ENCODE assay signal across 3 fruit fly cellular contexts in the genomic region with DNA sequence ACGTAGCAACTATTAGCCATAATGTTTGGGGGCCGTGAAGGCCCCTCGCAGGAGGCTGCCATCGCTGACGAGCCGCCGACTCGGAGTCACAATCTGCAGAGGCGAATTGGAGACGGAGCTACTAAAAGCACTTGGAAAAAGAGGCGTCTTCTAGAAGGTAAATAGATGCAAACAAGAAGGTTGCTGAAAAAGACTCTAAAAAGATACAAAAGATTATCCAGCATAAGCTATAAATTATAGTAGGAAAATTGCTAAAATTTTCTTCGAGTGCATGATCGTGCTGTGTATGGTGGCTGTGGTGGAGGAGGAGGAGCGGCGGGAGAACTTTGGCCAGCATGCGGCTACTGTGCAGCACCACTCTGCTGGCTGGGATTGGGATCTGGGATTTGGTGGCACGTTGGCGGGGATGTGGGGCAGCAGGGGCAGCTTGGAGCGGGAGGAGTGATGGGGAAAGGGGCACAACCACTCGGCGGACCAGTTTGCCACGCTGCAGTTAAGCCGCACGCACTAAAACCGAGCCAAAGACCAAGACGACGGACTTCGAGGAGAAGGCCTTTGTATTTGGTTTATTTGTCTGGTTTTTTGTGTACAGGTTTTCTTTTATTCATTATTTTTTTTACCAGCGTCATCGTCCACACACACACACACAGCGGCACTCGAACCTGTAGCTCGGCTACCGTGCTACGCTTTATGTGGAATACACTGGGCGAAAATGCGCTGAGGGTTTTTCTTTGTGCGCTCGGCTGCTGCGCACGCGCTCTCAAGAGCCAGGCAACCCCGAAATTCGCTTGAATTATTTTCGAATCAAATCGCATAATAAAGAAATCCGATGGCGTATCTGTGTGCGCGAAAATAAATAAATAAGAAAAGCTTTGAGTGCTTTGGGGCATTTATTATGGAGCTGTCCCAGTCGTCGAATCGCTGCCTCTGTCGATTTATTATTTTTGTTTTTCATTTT.
TF ChIP-seq lines count a peak whose summit lies in the region.

No protein-coding gene starts in this region.

TF ChIP-seq in whole organism, embryonic, 481 proteins besides CTCF, POLR2A, EP300 and RAD21 (continued from another document and continues in another):
- TF ChIP-seq CG10431 (GFP tag; optimal IDR thresholded peaks at IDR 0.05; lab: Kevin White, UChicago) (no peak), wek (GFP tag; optimal IDR thresholded peaks at IDR 0.05; lab: Kevin White, UChicago) (no peak), tgo (GFP tag; IDR thresholded peaks at IDR 0.05; lab: Robert Waterston, UW) (no peak), schlank (tag; optimal IDR thresholded peaks at IDR 0.05; lab: Kevin White, UChicago) (no peak), MTF-1 (GFP tag; optimal IDR thresholded peaks at IDR 0.05; lab: Kevin White, UChicago; ENCODE audit: borderline replicate concordance) (no peak), CG13424 (tag; optimal IDR thresholded peaks at IDR 0.05; lab: Kevin White, UChicago) (no peak), CG12071 (GFP tag; optimal IDR thresholded peaks at IDR 0.05; lab: Kevin White, UChicago) (peak; percentile 27), CG12769 (tag; optimal IDR thresholded peaks at IDR 0.05; lab: Kevin White, UChicago) (peak; percentile 26), Asciz (GFP tag; optimal IDR thresholded peaks at IDR 0.05; lab: Kevin White, UChicago) (no peak), klu (GFP tag; IDR thresholded peaks at IDR 0.05; lab: Robert Waterston, UW) (no peak), CG3838 (GFP tag; optimal IDR thresholded peaks at IDR 0.05; lab: Kevin White, UChicago) (no peak), vvl (GFP tag; IDR thresholded peaks at IDR 0.05; lab: Robert Waterston, UW) (peak; percentile 63), YL-1 (GFP tag; optimal IDR thresholded peaks at IDR 0.05; lab: Kevin White, UChicago) (no peak), pho (GFP tag; optimal IDR thresholded peaks at IDR 0.05; lab: Kevin White, UChicago) (no peak), CG10654 (GFP tag; optimal IDR thresholded peaks at IDR 0.05; lab: Kevin White, UChicago) (no peak), onecut (GFP tag; IDR thresholded peaks at IDR 0.05; lab: Robert Waterston, UW) (no peak), CG9876 (GFP tag; optimal IDR thresholded peaks at IDR 0.05; lab: Kevin White, UChicago) (no peak), CG3726 (GFP tag; IDR thresholded peaks at IDR 0.05; lab: Robert Waterston, UW) (no peak), gt (GFP tag; IDR thresholded peaks at IDR 0.05; lab: Robert Waterston, UW) (0 out of 2 replicates have a peak, but pooled peaks have one; percentile 6), B-H1 (GFP tag; IDR thresholded peaks at IDR 0.05; lab: Robert Waterston, UW) (0 out of 3 replicates have a peak, but pooled peaks have one; percentile 11), NfI (GFP tag; optimal IDR thresholded peaks at IDR 0.05; lab: Kevin White, UChicago) (no peak), Six4 (GFP tag; optimal IDR thresholded peaks at IDR 0.05; lab: Kevin White, UChicago) (no peak), CG18476 (GFP tag; optimal IDR thresholded peaks at IDR 0.05; lab: Kevin White, UChicago) (no peak), CG33213 (GFP tag; optimal IDR thresholded peaks at IDR 0.05; lab: Kevin White, UChicago) (no peak), CG5180 (GFP tag; optimal IDR thresholded peaks at IDR 0.05; lab: Kevin White, UChicago) (no peak), Dref (GFP tag; IDR thresholded peaks at IDR 0.05; lab: Robert Waterston, UW) (no peak), CG9215 (GFP tag; IDR thresholded peaks at IDR 0.05; lab: Robert Waterston, UW) (no peak), nau (GFP tag; optimal IDR thresholded peaks at IDR 0.05; lab: Kevin White, UChicago) (no peak), gsb-n (tag; optimal IDR thresholded peaks at IDR 0.05; lab: Kevin White, UChicago) (no peak), CG34422 (GFP tag; IDR thresholded peaks at IDR 0.05; lab: Robert Waterston, UW) (0 out of 3 replicates have a peak, but pooled peaks have one; percentile 23), CG8290 (GFP tag; optimal IDR thresholded peaks at IDR 0.05; lab: Kevin White, UChicago) (no peak), CG8290 (tag; optimal IDR thresholded peaks at IDR 0.05; lab: Kevin White, UChicago) (peak in 1 of 2 experiments; percentile 25), CG7928 (GFP tag; optimal IDR thresholded peaks at IDR 0.05; lab: Kevin White, UChicago) (no peak), Awh (GFP tag; IDR thresholded peaks at IDR 0.05; lab: Robert Waterston, UW) (no peak; the same call in 1 of the 2 replicates), trem (tag; optimal IDR thresholded peaks at IDR 0.05; lab: Kevin White, UChicago) (no peak), CG14860 (GFP tag; IDR thresholded peaks at IDR 0.05; lab: Robert Waterston, UW; ENCODE audit: partially characterized antibody) (no peak), Eip74EF (GFP tag; optimal IDR thresholded peaks at IDR 0.05; lab: Kevin White, UChicago) (no peak), CG18262 (tag; optimal IDR thresholded peaks at IDR 0.05; lab: Kevin White, UChicago) (no peak), zf30C (GFP tag; optimal IDR thresholded peaks at IDR 0.05; lab: Kevin White, UChicago) (peak; percentile 80), CG4730 (GFP tag; IDR thresholded peaks at IDR 0.05; lab: Robert Waterston, UW) (0 out of 2 replicates have a peak, but pooled peaks have one; percentile 16)

TF ChIP-seq in whole organism, prepupa, 60 proteins besides CTCF, POLR2A, EP300 and RAD21 (continued from another document):
- TF ChIP-seq Lpt (GFP tag; optimal IDR thresholded peaks at IDR 0.05; lab: Kevin White, UChicago) = peak; percentile 75
- TF ChIP-seq CG6854 (GFP tag; optimal IDR thresholded peaks at IDR 0.05; lab: Kevin White, UChicago) = peak; percentile 60
- TF ChIP-seq fd85E (GFP tag; optimal IDR thresholded peaks at IDR 0.05; lab: Kevin White, UChicago) = peak; percentile 47
- TF ChIP-seq pdm3 (GFP tag; optimal IDR thresholded peaks at IDR 0.05; lab: Kevin White, UChicago) = peak; percentile 71
- peak; percentile 76 for TF ChIP-seq esn (GFP tag; optimal IDR thresholded peaks at IDR 0.05; lab: Kevin White, UChicago)
- peak; percentile 60 for TF ChIP-seq CG1621 (tag; optimal IDR thresholded peaks at IDR 0.05; lab: Kevin White, UChicago)
- TF ChIP-seq Hr39 (GFP tag; optimal IDR thresholded peaks at IDR 0.05; lab: Kevin White, UChicago) = peak; percentile 80
- peak; percentile 67 for TF ChIP-seq CG10669 (GFP tag; optimal IDR thresholded peaks at IDR 0.05; lab: Kevin White, UChicago)
- peak; percentile 75 for TF ChIP-seq Ets21C (GFP tag; optimal IDR thresholded peaks at IDR 0.05; lab: Kevin White, UChicago)
- peak; percentile 69 for TF ChIP-seq spab (GFP tag; optimal IDR thresholded peaks at IDR 0.05; lab: Kevin White, UChicago)
- TF ChIP-seq fkh (GFP tag; optimal IDR thresholded peaks at IDR 0.05; lab: Kevin White, UChicago) = peak; percentile 41
- peak; percentile 89 for TF ChIP-seq Eip78C (GFP tag; lab: Kevin White, UChicago)
- peak; percentile 89 for TF ChIP-seq eg (GFP tag; IDR thresholded peaks at IDR 0.05; lab: Robert Waterston, UW)
- peak; percentile 39 for TF ChIP-seq CG9139 (GFP tag; optimal IDR thresholded peaks at IDR 0.05; lab: Kevin White, UChicago)
- TF ChIP-seq Met (GFP tag; optimal IDR thresholded peaks at IDR 0.05; lab: Kevin White, UChicago) = peak; percentile 78
- peak; percentile 82 for TF ChIP-seq vri (GFP tag; optimal IDR thresholded peaks at IDR 0.05; lab: Kevin White, UChicago)
- TF ChIP-seq ss (GFP tag; optimal IDR thresholded peaks at IDR 0.05; lab: Kevin White, UChicago) = peak; percentile 27 to 90
- TF ChIP-seq svp (GFP tag; lab: Kevin White, UChicago) = peak; percentile 70
- peak; percentile 83 for TF ChIP-seq CG15336 (GFP tag; IDR thresholded peaks at IDR 0.05; lab: Robert Waterston, UW)
- TF ChIP-seq CG7368 (GFP tag; optimal IDR thresholded peaks at IDR 0.05; lab: Kevin White, UChicago) = peak; percentile 70
- peak; percentile 89 for TF ChIP-seq CG6163 (GFP tag; IDR thresholded peaks at IDR 0.05; lab: Robert Waterston, UW)
- TF ChIP-seq Eip75B (GFP tag; optimal IDR thresholded peaks at IDR 0.05; lab: Kevin White, UChicago) = peak; percentile 76
- TF ChIP-seq CG10631 (GFP tag; optimal IDR thresholded peaks at IDR 0.05; lab: Kevin White, UChicago) = peak; percentile 78
- TF ChIP-seq Eip93F (GFP tag; optimal IDR thresholded peaks at IDR 0.05; lab: Kevin White, UChicago) = peak; percentile 44
- peak; percentile 74 for TF ChIP-seq acj6 (GFP tag; optimal IDR thresholded peaks at IDR 0.05; lab: Kevin White, UChicago)
- peak; percentile 20 for TF ChIP-seq fd59A (GFP tag; optimal IDR thresholded peaks at IDR 0.05; lab: Kevin White, UChicago)
- peak; percentile 46 to 52 for TF ChIP-seq salr (GFP tag; optimal IDR thresholded peaks at IDR 0.05; lab: Kevin White, UChicago)
- peak; percentile 62 for TF ChIP-seq achi (GFP tag; optimal IDR thresholded peaks at IDR 0.05; lab: Kevin White, UChicago)
- TF ChIP-seq Hr38 (GFP tag; optimal IDR thresholded peaks at IDR 0.05; lab: Kevin White, UChicago) = no peak
- peak; percentile 64 for TF ChIP-seq dsx (GFP tag; optimal IDR thresholded peaks at IDR 0.05; lab: Kevin White, UChicago; ENCODE audit: poor library complexity, severe bottlenecking)
- peak; percentile 73 for TF ChIP-seq CG6792 (GFP tag; optimal IDR thresholded peaks at IDR 0.05; lab: Kevin White, UChicago)
- TF ChIP-seq OdsH (GFP tag; optimal IDR thresholded peaks at IDR 0.05; lab: Kevin White, UChicago) = peak; percentile 65
- peak; percentile 82 for TF ChIP-seq lz (GFP tag; optimal IDR thresholded peaks at IDR 0.05; lab: Kevin White, UChicago)
- TF ChIP-seq Blimp-1 (GFP tag; optimal IDR thresholded peaks at IDR 0.05; lab: Kevin White, UChicago) = peak; percentile 44
- TF ChIP-seq Smox (GFP tag; optimal IDR thresholded peaks at IDR 0.05; lab: Kevin White, UChicago) = peak; percentile 62
- TF ChIP-seq net (GFP tag; optimal IDR thresholded peaks at IDR 0.05; lab: Kevin White, UChicago) = peak; percentile 34
- peak; percentile 66 for TF ChIP-seq CG4318 (GFP tag; optimal IDR thresholded peaks at IDR 0.05; lab: Kevin White, UChicago)
- peak; percentile 60 for TF ChIP-seq CG8319 (GFP tag; optimal IDR thresholded peaks at IDR 0.05; lab: Kevin White, UChicago)
- TF ChIP-seq CG11902 (GFP tag; optimal IDR thresholded peaks at IDR 0.05; lab: Kevin White, UChicago) = peak; percentile 76
- TF ChIP-seq CG16779 (tag; optimal IDR thresholded peaks at IDR 0.05; lab: Kevin White, UChicago) = peak; percentile 41

TF ChIP-seq in whole organism, wandering third instar larva, 38 proteins besides CTCF, POLR2A, EP300 and RAD21 (continued from another document):
- TF ChIP-seq CrebA (GFP tag; optimal IDR thresholded peaks at IDR 0.05; lab: Kevin White, UChicago; ENCODE audit: borderline replicate concordance) (peak; percentile 60), fru (GFP tag; optimal IDR thresholded peaks at IDR 0.05; lab: Kevin White, UChicago) (peak; percentile 88), dsf (GFP tag; optimal IDR thresholded peaks at IDR 0.05; lab: Kevin White, UChicago; ENCODE audit: borderline replicate concordance) (no peak), GATAd (GFP tag; optimal IDR thresholded peaks at IDR 0.05; lab: Kevin White, UChicago) (no peak), dmrt93B (GFP tag; optimal IDR thresholded peaks at IDR 0.05; lab: Kevin White, UChicago) (peak; percentile 81), Rel (GFP tag; optimal IDR thresholded peaks at IDR 0.05; lab: Kevin White, UChicago) (peak; percentile 8), Rel (tag; optimal IDR thresholded peaks at IDR 0.05; lab: Kevin White, UChicago) (peak; percentile 6), woc (GFP tag; optimal IDR thresholded peaks at IDR 0.05; lab: Kevin White, UChicago) (peak; percentile 66), Dif (GFP tag; optimal IDR thresholded peaks at IDR 0.05; lab: Kevin White, UChicago; ENCODE audit: partially characterized antibody) (peak; percentile 45), Sp1 (GFP tag; optimal IDR thresholded peaks at IDR 0.05; lab: Kevin White, UChicago) (peak; percentile 71), CG32264 (GFP tag; optimal IDR thresholded peaks at IDR 0.05; lab: Kevin White, UChicago) (peak; percentile 85), tai (GFP tag; optimal IDR thresholded peaks at IDR 0.05; lab: Kevin White, UChicago) (peak; percentile 71), foxo (GFP tag; optimal IDR thresholded peaks at IDR 0.05; lab: Kevin White, UChicago) (peak in 1 of 2 experiments; percentile 89), Mio (GFP tag; optimal IDR thresholded peaks at IDR 0.05; lab: Kevin White, UChicago) (no peak)
